Worm (Caenorhabditis elegans) whole organism, late embryonic: ENCODE data around the gene F21H7.3.

ENCODE experiments used
- F13H6.1 ChIP-seq: sonication (generic microtip); optimal IDR thresholded peaks from 2 replicates; lab custom pipeline; 2016; ENCODE audit warnings: missing genetic modification characterization, missing compliant biosample characterization
- ama-1 ChIP-seq: fragments of 150-350 bp; optimal IDR thresholded peaks from 2 replicates; lab custom pipeline; 2014
- dmd-4 ChIP-seq: sonication (generic microtip); optimal IDR thresholded peaks from 2 replicates; lab custom pipeline; 2016; ENCODE audit warnings: borderline replicate concordance, missing genetic modification characterization, missing compliant biosample characterization
- elt-2 ChIP-seq: sonication (generic microtip); optimal IDR thresholded peaks from 2 replicates; lab custom pipeline; 2016; ENCODE audit warnings: missing genetic modification reagents, missing genetic modification characterization, missing compliant biosample characterization
- fkh-10 ChIP-seq: fragments of 150-350 bp; optimal IDR thresholded peaks from 2 replicates; lab custom pipeline; 2014; ENCODE audit warnings: missing biosample characterization, missing genetic modification reagents, missing genetic modification characterization
- hlh-30 ChIP-seq: sonication (generic microtip); optimal IDR thresholded peaks from 2 replicates; lab custom pipeline; 2017; ENCODE audit warnings: antibody characterized with exemption, missing genetic modification characterization, missing compliant biosample characterization; ENCODE audit not compliant: insufficient read depth
- hlh-6 ChIP-seq: sonication (generic microtip); optimal IDR thresholded peaks from 2 replicates; lab custom pipeline; 2016; ENCODE audit warnings: missing genotype, missing genetic modification characterization, missing compliant biosample characterization
- nfya-1 ChIP-seq: sonication (generic microtip); optimal IDR thresholded peaks from 2 replicates; lab custom pipeline; 2017; ENCODE audit warnings: missing genetic modification characterization, mild to moderate bottlenecking, missing compliant biosample characterization, antibody characterized with exemption, moderate library complexity
- nhr-11 ChIP-seq: fragments of 150-350 bp; optimal IDR thresholded peaks from 2 replicates; lab custom pipeline; 2014; ENCODE audit warnings: missing biosample characterization, missing genetic modification characterization
- pag-3 ChIP-seq: sonication (generic microtip); optimal IDR thresholded peaks from 2 replicates; lab custom pipeline; 2016; ENCODE audit warnings: missing compliant biosample characterization, missing genetic modification characterization, borderline replicate concordance
- rnt-1 ChIP-seq: sonication (generic microtip); optimal IDR thresholded peaks from 2 replicates; lab custom pipeline; 2016; ENCODE audit warnings: missing genetic modification characterization, missing compliant biosample characterization
- ttx-3 ChIP-seq: sonication (generic microtip); optimal IDR thresholded peaks from 2 replicates; lab custom pipeline; 2016; ENCODE audit warnings: missing genetic modification reagents, missing genetic modification characterization, missing compliant biosample characterization

ce11 chrV:16269556-16269955 lies 34.5 kb upstream of the F21H7.3 start, which contains the start of the genes fbxa-2 and T13F3.8:
- TF ChIP-seq ttx-3 (tag; lab: Kevin White, UChicago) (no peak), ama-1 (lab: Kevin White, UChicago) (no peak), hlh-6 (tag; lab: Kevin White, UChicago) (no peak), dmd-4 (tag; lab: Kevin White, UChicago) (no peak), elt-2 (no peak), nfya-1 (tag; lab: Kevin White, UChicago) (no peak), hlh-30 (tag; lab: Kevin White, UChicago) (no peak), fkh-10 (no peak), rnt-1 (tag; lab: Kevin White, UChicago) (no peak), pag-3 (no peak), nhr-11 (no peak), F13H6.1 (tag; lab: Kevin White, UChicago) (no peak)
